Worm (Caenorhabditis elegans) whole organism, young adult: ENCODE data around the gene cone-1.

Experiments
- B0019.2 ChIP-seq: fragments of 200-800 bp; sonication (Bioruptor generic); conservative IDR thresholded peaks from 2 replicates; pipeline ENCODE4 v1.3.6; 2022; ENCODE audit warnings: missing genetic modification reagents, missing genetic modification characterization, missing compliant biosample characterization
- B0336.3 ChIP-seq: fragments of 200-800 bp; sonication (Bioruptor generic); IDR thresholded peaks from 2 replicates; pipeline ENCODE4 v1.3.6; 2022; ENCODE audit warnings: missing genetic modification characterization, missing compliant biosample characterization
- D2030.7 ChIP-seq: fragments of 200-800 bp; sonication (Bioruptor generic); IDR thresholded peaks from 2 replicates; pipeline ENCODE4 v1.3.6; 2022; ENCODE audit warnings: missing genetic modification reagents, missing genetic modification characterization, missing compliant biosample characterization
- F10E7.11 ChIP-seq: sonication (generic microtip); optimal IDR thresholded peaks from 2 replicates; lab custom pipeline; 2017; ENCODE audit warnings: mild to moderate bottlenecking, missing genetic modification characterization, moderate library complexity, missing compliant biosample characterization
- F33H1.4 ChIP-seq: fragments of 200-800 bp; sonication (Bioruptor generic); IDR thresholded peaks from 2 replicates; pipeline ENCODE4 v1.3.6; 2022; ENCODE audit warnings: missing genetic modification reagents, missing genetic modification characterization, missing compliant biosample characterization
- F39B2.1 ChIP-seq: fragments of 200-800 bp; sonication (Bioruptor generic); IDR thresholded peaks from 2 replicates; pipeline ENCODE4 v1.3.6; 2022; ENCODE audit warnings: missing genetic modification reagents, missing genetic modification characterization, missing compliant biosample characterization
- F55B11.4 ChIP-seq: sonication (generic microtip); optimal IDR thresholded peaks from 2 replicates; lab custom pipeline; 2016; ENCODE audit warnings: missing compliant biosample characterization, missing genetic modification characterization, borderline replicate concordance; ENCODE audit not compliant: insufficient read depth
- F57A8.1 ChIP-seq: fragments of 200-800 bp; sonication (Bioruptor generic); optimal IDR thresholded peaks from 2 replicates; lab custom pipeline; 2018; ENCODE audit warnings: mild to moderate bottlenecking, missing genetic modification characterization, moderate library complexity, missing compliant biosample characterization
- K11D2.4 ChIP-seq: fragments of 200-800 bp; sonication (Bioruptor generic); IDR thresholded peaks from 2 replicates; pipeline ENCODE4 v1.3.6; 2022; ENCODE audit warnings: missing genetic modification reagents, missing genetic modification characterization, missing compliant biosample characterization
- T07F8.4 ChIP-seq: sonication (generic microtip); optimal IDR thresholded peaks from 2 replicates; lab custom pipeline; 2016; ENCODE audit warnings: mild to moderate bottlenecking, missing genetic modification characterization, moderate library complexity, missing compliant biosample characterization
- Y53F4B.3 ChIP-seq: fragments of 200-800 bp; sonication (Bioruptor generic); IDR thresholded peaks from 2 replicates; pipeline ENCODE4 v1.3.6; 2022; ENCODE audit warnings: missing genetic modification reagents, missing genetic modification characterization, missing compliant biosample characterization
- akir-1 ChIP-seq: fragments of 200-800 bp; sonication (Bioruptor generic); optimal IDR thresholded peaks from 2 replicates; lab custom pipeline; 2018; ENCODE audit warnings: mild to moderate bottlenecking, missing genetic modification characterization, moderate library complexity, missing compliant biosample characterization
- ama-1 ChIP-seq, 3 experiments: fragments of 150-350 bp in 1 of 3; sonication (generic microtip) in 2 of 3; optimal IDR thresholded peaks; 2 replicates each; lab custom pipeline; 2014 to 2018; ENCODE audit warnings: missing biosample characterization in 2 of 3, missing genetic modification characterization in 2 of 3, missing genetic modification reagents in 2 of 3
- aptf-2 ChIP-seq: fragments of 200-800 bp; sonication (Bioruptor generic); conservative IDR thresholded peaks from 2 replicates; pipeline ENCODE4 v1.3.6; 2022; ENCODE audit warnings: missing genetic modification reagents, missing genetic modification characterization, missing compliant biosample characterization
- attf-3 ChIP-seq: fragments of 200-800 bp; sonication (Bioruptor generic); conservative IDR thresholded peaks from 2 replicates; pipeline ENCODE4 v1.3.6; 2022; ENCODE audit warnings: missing genetic modification reagents, missing genetic modification characterization, missing compliant biosample characterization
- attf-6 ChIP-seq: fragments of 200-800 bp; sonication (Bioruptor generic); IDR thresholded peaks from 2 replicates; pipeline ENCODE4 v1.3.6; 2022; ENCODE audit warnings: missing genetic modification reagents, missing genetic modification characterization, missing compliant biosample characterization
- bed-2 ChIP-seq: fragments of 200-800 bp; sonication (Bioruptor generic); IDR thresholded peaks from 2 replicates; pipeline ENCODE4 v1.3.6; 2022; ENCODE audit warnings: missing genetic modification reagents, missing genetic modification characterization, missing compliant biosample characterization
- cebp-2 ChIP-seq: fragments of 200-800 bp; sonication (Bioruptor generic); IDR thresholded peaks from 2 replicates; pipeline ENCODE4 v1.3.6; 2022; ENCODE audit warnings: missing genetic modification characterization, missing compliant biosample characterization
- ceh-79 ChIP-seq: sonication (generic microtip); optimal IDR thresholded peaks from 2 replicates; lab custom pipeline; 2017; ENCODE audit warnings: mild to moderate bottlenecking, missing genetic modification characterization, missing compliant biosample characterization
- die-1 ChIP-seq: sonication (generic microtip); optimal IDR thresholded peaks from 2 replicates; lab custom pipeline; 2016; ENCODE audit warnings: missing genotype, mild to moderate bottlenecking, missing genetic modification characterization, missing compliant biosample characterization
- dox-1 ChIP-seq: fragments of 200-800 bp; sonication (Bioruptor generic); IDR thresholded peaks from 2 replicates; pipeline ENCODE4 v1.3.6; 2022; ENCODE audit warnings: missing genetic modification reagents, missing genetic modification characterization, missing compliant biosample characterization
- efl-1 ChIP-seq: fragments of 150-350 bp; optimal IDR thresholded peaks from 2 replicates; lab custom pipeline; 2014; ENCODE audit warnings: missing biosample characterization, missing genetic modification reagents, missing genetic modification characterization
- egl-44 ChIP-seq: fragments of 200-800 bp; sonication (Bioruptor generic); IDR thresholded peaks from 2 replicates; pipeline ENCODE4 v1.3.6; 2022; ENCODE audit warnings: missing genetic modification reagents, missing genetic modification characterization, missing compliant biosample characterization
- hlh-26 ChIP-seq: fragments of 200-800 bp; sonication (Bioruptor generic); conservative IDR thresholded peaks from 2 replicates; pipeline ENCODE4 v1.3.6; 2022; ENCODE audit warnings: missing genetic modification reagents, missing genetic modification characterization, missing compliant biosample characterization
- hmg-1.2 ChIP-seq: fragments of 200-800 bp; sonication (Bioruptor generic); IDR thresholded peaks from 2 replicates; pipeline ENCODE4 v1.3.6; 2022; ENCODE audit warnings: missing genetic modification reagents, missing genetic modification characterization, missing compliant biosample characterization
- hmg-20 ChIP-seq: fragments of 200-800 bp; sonication (Bioruptor generic); IDR thresholded peaks from 2 replicates; pipeline ENCODE4 v1.3.6; 2022; ENCODE audit warnings: missing genetic modification reagents, missing genetic modification characterization, missing compliant biosample characterization
- let-607 ChIP-seq, 2 experiments: fragments of 200-800 bp in 1 of 2; sonication (Bioruptor generic) in 1 of 2; sonication (generic microtip) in 1 of 2; optimal IDR thresholded peaks; 2 replicates each; lab custom pipeline; 2016 to 2018; ENCODE audit warnings: mild to moderate bottlenecking in 2 of 2, missing compliant biosample characterization in 2 of 2, missing genetic modification characterization in 2 of 2, moderate library complexity in 2 of 2, missing genotype in 1 of 2
- lin-26 ChIP-seq: fragments of 200-800 bp; sonication (Bioruptor generic); IDR thresholded peaks from 2 replicates; pipeline ENCODE4 v1.3.6; 2022; ENCODE audit warnings: missing genetic modification reagents, missing genetic modification characterization, missing compliant biosample characterization
- lin-54 ChIP-seq: fragments of 200-800 bp; sonication (Bioruptor generic); optimal IDR thresholded peaks from 2 replicates; lab custom pipeline; 2018; ENCODE audit warnings: mild to moderate bottlenecking, missing genetic modification characterization, missing compliant biosample characterization
- lsy-27 ChIP-seq: sonication (generic microtip); optimal IDR thresholded peaks from 2 replicates; lab custom pipeline; 2017; ENCODE audit warnings: missing genetic modification characterization, mild to moderate bottlenecking, missing compliant biosample characterization, antibody characterized with exemption, missing genotype, borderline replicate concordance; ENCODE audit not compliant: insufficient read depth
- mes-4 ChIP-seq: sonication (generic microtip); optimal IDR thresholded peaks from 2 replicates; lab custom pipeline; 2016; ENCODE audit warnings: missing genotype, missing genetic modification characterization, missing compliant biosample characterization
- nhr-120 ChIP-seq: fragments of 200-800 bp; sonication (Bioruptor generic); IDR thresholded peaks from 2 replicates; pipeline ENCODE4 v1.3.6; 2022; ENCODE audit warnings: missing genetic modification characterization, missing compliant biosample characterization
- nhr-179 ChIP-seq: sonication (generic microtip); optimal IDR thresholded peaks from 2 replicates; lab custom pipeline; 2016; ENCODE audit warnings: mild to moderate bottlenecking, missing genetic modification characterization, missing compliant biosample characterization
- nhr-80 ChIP-seq: sonication (generic microtip); optimal IDR thresholded peaks from 2 replicates; lab custom pipeline; 2016; ENCODE audit warnings: missing genetic modification characterization, missing compliant biosample characterization
- rcor-1 ChIP-seq: fragments of 200-800 bp; sonication (Bioruptor generic); IDR thresholded peaks from 2 replicates; pipeline ENCODE4 v1.3.6; 2022; ENCODE audit warnings: missing genetic modification reagents, missing genetic modification characterization, missing compliant biosample characterization
- rpc-1 ChIP-seq, 2 experiments: fragments of 150-350 bp in 1 of 2; sonication (generic microtip) in 1 of 2; optimal IDR thresholded peaks; 2 replicates each; lab custom pipeline; 2014 to 2018; ENCODE audit warnings: missing biosample characterization in 1 of 2, missing genetic modification characterization in 1 of 2, missing genetic modification reagents in 1 of 2, missing genotype in 1 of 2
- sdz-38 ChIP-seq: sonication (generic microtip); optimal IDR thresholded peaks from 2 replicates; lab custom pipeline; 2016; ENCODE audit warnings: missing genotype, missing genetic modification characterization, missing compliant biosample characterization
- sea-2 ChIP-seq: fragments of 200-800 bp; sonication (Bioruptor generic); IDR thresholded peaks from 2 replicates; pipeline ENCODE4 v1.3.6; 2022; ENCODE audit warnings: missing genetic modification characterization, missing compliant biosample characterization
- snpc-1.3 ChIP-seq: sonication (generic microtip); optimal IDR thresholded peaks from 2 replicates; lab custom pipeline; 2017; ENCODE audit warnings: missing genetic modification characterization, mild to moderate bottlenecking, missing compliant biosample characterization, antibody characterized with exemption, moderate library complexity, missing genotype, missing genetic modification reagents; ENCODE audit not compliant: insufficient read depth
- snpc-3.4 ChIP-seq: sonication (generic microtip); optimal IDR thresholded peaks from 2 replicates; lab custom pipeline; 2017; ENCODE audit warnings: missing genetic modification characterization, mild to moderate bottlenecking, missing compliant biosample characterization, antibody characterized with exemption, moderate library complexity, missing genotype, missing genetic modification reagents
- snpc-4 ChIP-seq, 5 experiments: fragments of 150-350 bp in 1 of 5; sonication (generic microtip) in 4 of 5; optimal IDR thresholded peaks; 2 replicates each; lab custom pipeline; 2014 to 2018; ENCODE audit warnings: missing genetic modification characterization in 5 of 5, missing biosample characterization in 3 of 5, antibody characterized with exemption in 2 of 5, mild to moderate bottlenecking in 2 of 5, missing compliant biosample characterization in 2 of 5, missing genotype in 2 of 5, moderate library complexity in 2 of 5, missing genetic modification reagents in 1 of 5
- sptf-2 ChIP-seq: fragments of 200-800 bp; sonication (Bioruptor generic); optimal IDR thresholded peaks from 2 replicates; lab custom pipeline; 2018; ENCODE audit warnings: mild to moderate bottlenecking, missing genetic modification characterization, missing compliant biosample characterization
- ztf-26 ChIP-seq: sonication (generic microtip); optimal IDR thresholded peaks from 2 replicates; lab custom pipeline; 2017; ENCODE audit warnings: missing genetic modification characterization, missing compliant biosample characterization
- ztf-3 ChIP-seq: fragments of 200-800 bp; sonication (Bioruptor generic); optimal IDR thresholded peaks from 2 replicates; lab custom pipeline; 2018; ENCODE audit warnings: mild to moderate bottlenecking, missing genetic modification characterization, missing compliant biosample characterization
- ztf-6 ChIP-seq: fragments of 200-800 bp; sonication (Bioruptor generic); IDR thresholded peaks from 2 replicates; pipeline ENCODE4 v1.3.6; 2022; ENCODE audit warnings: missing genetic modification reagents, missing genetic modification characterization, missing compliant biosample characterization

The cone-1 gene

DNA sequence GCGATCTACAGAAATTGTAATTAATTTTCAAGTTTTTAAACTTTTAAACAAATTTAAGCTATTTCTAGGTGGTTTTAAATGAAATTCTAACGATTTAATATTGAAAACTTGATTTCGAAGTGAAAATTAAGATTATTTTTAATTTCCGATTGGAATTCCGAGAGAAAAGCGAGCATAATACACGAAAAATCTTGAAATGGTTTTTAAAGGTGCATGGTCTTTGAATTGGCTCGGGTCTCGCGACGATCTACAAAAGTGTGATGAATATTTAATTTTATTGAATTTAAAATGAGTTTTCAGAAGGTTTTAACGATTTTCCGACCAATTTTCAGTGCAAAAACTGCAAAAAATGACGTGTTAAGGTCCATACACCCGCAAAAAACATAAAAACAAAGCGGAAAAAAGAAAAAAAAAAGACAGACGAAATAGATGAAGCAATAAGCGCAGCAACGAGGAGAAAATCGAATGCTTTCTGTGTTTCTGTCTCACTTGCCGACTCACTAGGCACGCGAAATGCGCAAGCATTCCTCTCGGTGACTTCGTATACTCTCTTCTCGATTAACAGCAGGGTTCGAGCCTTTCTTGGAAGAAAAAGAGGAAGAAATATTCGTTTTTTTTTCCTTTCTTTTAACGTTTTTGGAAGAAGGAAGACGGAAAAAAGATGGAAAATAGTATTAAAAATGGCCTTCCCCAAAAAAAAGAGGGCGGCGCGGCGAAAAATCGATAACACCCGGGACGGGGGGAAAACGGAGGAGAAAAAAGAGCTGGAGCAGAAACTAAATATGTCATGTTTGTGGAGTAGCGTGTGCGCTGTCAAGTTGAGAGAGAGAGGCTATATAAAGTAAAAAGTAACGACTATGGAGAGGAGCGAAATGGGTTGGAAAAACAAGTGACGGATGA lies 46.2 kb downstream of the cone-1 start (continued):
- TF ChIP-seq hlh-26 (GFP tag; lab: Robert Waterston, UW) = no peak
- no peak for TF ChIP-seq attf-3 (GFP tag; lab: Robert Waterston, UW)
- TF ChIP-seq attf-6 = no peak
- TF ChIP-seq D2030.7 (GFP tag; lab: Robert Waterston, UW) = peak; percentile 29; the same call in 1 of the 2 replicates
- no peak for TF ChIP-seq die-1 (tag; lab: Kevin White, UChicago)
- no peak for TF ChIP-seq F10E7.11 (tag; lab: Kevin White, UChicago)
- TF ChIP-seq snpc-4 (GFP tag; optimal IDR thresholded peaks at IDR 0.05; lab: Kevin White, UChicago) = no peak
- TF ChIP-seq snpc-4 (tag; optimal IDR thresholded peaks at IDR 0.05; lab: Kevin White, UChicago) = peak in 1 of 4 experiments; percentile 11
- TF ChIP-seq F33H1.4 = peak; percentile 88
- TF ChIP-seq let-607 (tag; optimal IDR thresholded peaks at IDR 0.05; lab: Kevin White, UChicago) = peak; percentile 1 to 43
- TF ChIP-seq lsy-27 (tag; lab: Kevin White, UChicago) = no peak
- no peak for TF ChIP-seq snpc-1.3 (tag; lab: Kevin White, UChicago)
- no peak for TF ChIP-seq F55B11.4 (tag; lab: Kevin White, UChicago)
- TF ChIP-seq F39B2.1 = no peak
- no peak for TF ChIP-seq rcor-1 (GFP tag; lab: Robert Waterston, UW)
- no peak for TF ChIP-seq sdz-38 (tag; lab: Kevin White, UChicago)
- TF ChIP-seq lin-54 (GFP tag; lab: Kevin White, UChicago) = no peak
- no peak for TF ChIP-seq bed-2 (GFP tag; lab: Robert Waterston, UW)
- TF ChIP-seq akir-1 (GFP tag; lab: Kevin White, UChicago) = no peak
- TF ChIP-seq ztf-3 = no peak
- no peak for TF ChIP-seq hmg-20 (GFP tag; lab: Robert Waterston, UW)
- no peak for TF ChIP-seq sea-2
- TF ChIP-seq B0336.3 = no peak
- no peak for TF ChIP-seq ama-1 (optimal IDR thresholded peaks at IDR 0.05; lab: Kevin White, UChicago)
- no peak for TF ChIP-seq ama-1 (GFP tag; optimal IDR thresholded peaks at IDR 0.05; lab: Kevin White, UChicago)
- no peak for TF ChIP-seq sptf-2 (GFP tag; lab: Kevin White, UChicago)
- TF ChIP-seq efl-1 (GFP tag; lab: Kevin White, UChicago) = no peak
- TF ChIP-seq mes-4 (tag; lab: Kevin White, UChicago) = no peak
- TF ChIP-seq rpc-1 (optimal IDR thresholded peaks at IDR 0.05; lab: Kevin White, UChicago) = no peak
- no peak for TF ChIP-seq rpc-1 (tag; optimal IDR thresholded peaks at IDR 0.05; lab: Kevin White, UChicago)
- TF ChIP-seq T07F8.4 (tag; lab: Kevin White, UChicago) = no peak
- no peak for TF ChIP-seq F57A8.1 (GFP tag; lab: Kevin White, UChicago)
- TF ChIP-seq B0019.2 (GFP tag; lab: Robert Waterston, UW) = no peak
- no peak for TF ChIP-seq ztf-26
- TF ChIP-seq lin-26 (GFP tag; lab: Robert Waterston, UW) = no peak
- TF ChIP-seq dox-1 (GFP tag; lab: Robert Waterston, UW) = peak; percentile 47
- TF ChIP-seq hmg-1.2 (GFP tag; lab: Robert Waterston, UW) = peak; percentile 43; the same call in 1 of the 2 replicates
- TF ChIP-seq cebp-2 (GFP tag; lab: Robert Waterston, UW) = no peak
- TF ChIP-seq aptf-2 = no peak
- no peak for TF ChIP-seq ceh-79 (tag; lab: Kevin White, UChicago)
- peak; percentile 67 for TF ChIP-seq nhr-80 (tag; lab: Kevin White, UChicago)
- no peak for TF ChIP-seq K11D2.4 (GFP tag; lab: Robert Waterston, UW)
- no peak for TF ChIP-seq egl-44 (GFP tag; lab: Robert Waterston, UW)
- no peak for TF ChIP-seq ztf-6 (GFP tag; lab: Robert Waterston, UW)
- no peak for TF ChIP-seq nhr-120 (GFP tag; lab: Robert Waterston, UW)
- no peak for TF ChIP-seq nhr-179 (tag; lab: Kevin White, UChicago)
- no peak for TF ChIP-seq Y53F4B.3 (GFP tag; lab: Robert Waterston, UW)
- TF ChIP-seq snpc-3.4 = no peak
